Comparison of ENCODE assay signal across 4 fruit fly cellular contexts in genomic region chr3R:23726740-23727139, dm6.
TF ChIP-seq lines count a peak whose summit lies in the region.

No protein-coding gene starts in this region.

TF ChIP-seq in whole organism, adult, 20 proteins besides CTCF, POLR2A, EP300 and RAD21 (continued from another document):
- TF ChIP-seq toe (GFP tag; optimal IDR thresholded peaks at IDR 0.05; lab: Kevin White, UChicago) (peak; percentile 67), cnc (optimal IDR thresholded peaks at IDR 0.05; lab: Kevin White, UChicago) (no peak)

TF ChIP-seq in whole organism, embryonic, 481 proteins besides CTCF, POLR2A, EP300 and RAD21 (continued from another document and continues in another):
- peak; percentile 67 for TF ChIP-seq HHEX (GFP tag; optimal IDR thresholded peaks at IDR 0.05; lab: Kevin White, UChicago)
- peak; percentile 1 for TF ChIP-seq trem (tag; optimal IDR thresholded peaks at IDR 0.05; lab: Kevin White, UChicago)
- TF ChIP-seq CG7963 (GFP tag; IDR thresholded peaks at IDR 0.05; lab: Robert Waterston, UW; ENCODE audit: partially characterized antibody) = no peak
- peak; percentile 55; the same call in 1 of the 2 replicates for TF ChIP-seq CG14667 (GFP tag; IDR thresholded peaks at IDR 0.05; lab: Robert Waterston, UW)
- peak; percentile 1 for TF ChIP-seq luna (GFP tag; optimal IDR thresholded peaks at IDR 0.05; lab: Kevin White, UChicago)
- TF ChIP-seq CG7745 (tag; optimal IDR thresholded peaks at IDR 0.05; lab: Kevin White, UChicago) = no peak
- peak; percentile 51 for TF ChIP-seq CG1603 (tag; optimal IDR thresholded peaks at IDR 0.05; lab: Kevin White, UChicago)
- TF ChIP-seq Eip74EF (GFP tag; optimal IDR thresholded peaks at IDR 0.05; lab: Kevin White, UChicago) = peak in 1 of 2 experiments; percentile 50
- TF ChIP-seq CG12071 (GFP tag; optimal IDR thresholded peaks at IDR 0.05; lab: Kevin White, UChicago) = peak; percentile 60
- TF ChIP-seq CG4424 (GFP tag; optimal IDR thresholded peaks at IDR 0.05; lab: Kevin White, UChicago) = peak; percentile 64
- TF ChIP-seq odd (GFP tag; optimal IDR thresholded peaks at IDR 0.05; lab: Kevin White, UChicago) = peak; percentile 34
- peak; percentile 65 for TF ChIP-seq CG18262 (tag; optimal IDR thresholded peaks at IDR 0.05; lab: Kevin White, UChicago)
- peak; percentile 39 for TF ChIP-seq salm (tag; optimal IDR thresholded peaks at IDR 0.05; lab: Kevin White, UChicago)
- TF ChIP-seq CG8388 (GFP tag; optimal IDR thresholded peaks at IDR 0.05; lab: Kevin White, UChicago) = peak; percentile 31
- TF ChIP-seq gcm2 (GFP tag; optimal IDR thresholded peaks at IDR 0.05; lab: Kevin White, UChicago) = peak; percentile 54
- TF ChIP-seq tap (tag; optimal IDR thresholded peaks at IDR 0.05; lab: Kevin White, UChicago) = peak; percentile 63
- peak; percentile 78 for TF ChIP-seq CG13624 (GFP tag; optimal IDR thresholded peaks at IDR 0.05; lab: Kevin White, UChicago)
- peak; percentile 85; the same call in 1 of the 2 replicates for TF ChIP-seq rib (GFP tag; IDR thresholded peaks at IDR 0.05; lab: Robert Waterston, UW)
- TF ChIP-seq CG7556 (GFP tag; optimal IDR thresholded peaks at IDR 0.05; lab: Kevin White, UChicago) = peak; percentile 82
- peak; percentile 43; the same call in 1 of the 2 replicates for TF ChIP-seq danr (GFP tag; IDR thresholded peaks at IDR 0.05; lab: Robert Waterston, UW)
- peak; percentile 59 for TF ChIP-seq CG1602 (GFP tag; optimal IDR thresholded peaks at IDR 0.05; lab: Kevin White, UChicago)
- peak; percentile 75 for TF ChIP-seq CG17829 (tag; optimal IDR thresholded peaks at IDR 0.05; lab: Kevin White, UChicago)
- no peak for TF ChIP-seq mld (GFP tag; IDR thresholded peaks at IDR 0.05; lab: Robert Waterston, UW; ENCODE audit: partially characterized antibody)
- TF ChIP-seq eyg (GFP tag; optimal IDR thresholded peaks at IDR 0.05; lab: Kevin White, UChicago) = peak; percentile 54
- peak; percentile 93 for TF ChIP-seq CG3281 (GFP tag; optimal IDR thresholded peaks at IDR 0.05; lab: Kevin White, UChicago)
- TF ChIP-seq zen2 (GFP tag; IDR thresholded peaks at IDR 0.05; lab: Robert Waterston, UW; ENCODE audit: partially characterized antibody) = no peak
- peak; percentile 29 for TF ChIP-seq Atf-2 (GFP tag; optimal IDR thresholded peaks at IDR 0.05; lab: Kevin White, UChicago)
- no peak for TF ChIP-seq HmgD (GFP tag; optimal IDR thresholded peaks at IDR 0.05; lab: Kevin White, UChicago)
- TF ChIP-seq CG16863 (GFP tag; optimal IDR thresholded peaks at IDR 0.05; lab: Kevin White, UChicago) = peak; percentile 50
- TF ChIP-seq lbe (GFP tag; optimal IDR thresholded peaks at IDR 0.05; lab: Kevin White, UChicago) = peak; percentile 52
- peak; percentile 93 for TF ChIP-seq Hmr (GFP tag; optimal IDR thresholded peaks at IDR 0.05; lab: Kevin White, UChicago)
- TF ChIP-seq Dip2 (GFP tag; IDR thresholded peaks at IDR 0.05; lab: Robert Waterston, UW) = no peak
- peak; percentile 81 for TF ChIP-seq vfl (GFP tag; optimal IDR thresholded peaks at IDR 0.05; lab: Kevin White, UChicago)
- TF ChIP-seq Xbp1 (GFP tag; optimal IDR thresholded peaks at IDR 0.05; lab: Kevin White, UChicago) = peak; percentile 71
- peak; percentile 56 for TF ChIP-seq Chrac-16 (GFP tag; optimal IDR thresholded peaks at IDR 0.05; lab: Kevin White, UChicago)
- TF ChIP-seq CG12219 (GFP tag; optimal IDR thresholded peaks at IDR 0.05; lab: Kevin White, UChicago) = peak; percentile 57
- TF ChIP-seq mam (GFP tag; optimal IDR thresholded peaks at IDR 0.05; lab: Kevin White, UChicago) = peak; percentile 85
- no peak for TF ChIP-seq da (GFP tag; optimal IDR thresholded peaks at IDR 0.05; lab: Kevin White, UChicago)
- peak; percentile 1 for TF ChIP-seq CG31365 (tag; optimal IDR thresholded peaks at IDR 0.05; lab: Kevin White, UChicago)
- peak; percentile 72 for TF ChIP-seq Asciz (GFP tag; optimal IDR thresholded peaks at IDR 0.05; lab: Kevin White, UChicago)
- peak; percentile 68 for TF ChIP-seq CG4854 (GFP tag; optimal IDR thresholded peaks at IDR 0.05; lab: Kevin White, UChicago)
- no peak for TF ChIP-seq crol (GFP tag; IDR thresholded peaks at IDR 0.05; lab: Robert Waterston, UW)

TF ChIP-seq in whole organism, prepupa, 60 proteins besides CTCF, POLR2A, EP300 and RAD21 (continued from another document):
- TF ChIP-seq Hr38 (GFP tag; optimal IDR thresholded peaks at IDR 0.05; lab: Kevin White, UChicago) (no peak), CG4318 (GFP tag; optimal IDR thresholded peaks at IDR 0.05; lab: Kevin White, UChicago) (peak; percentile 33), spab (GFP tag; optimal IDR thresholded peaks at IDR 0.05; lab: Kevin White, UChicago) (peak; percentile 23), salr (GFP tag; optimal IDR thresholded peaks at IDR 0.05; lab: Kevin White, UChicago) (peak in 1 of 2 experiments; percentile 70), CG31627 (GFP tag; optimal IDR thresholded peaks at IDR 0.05; lab: Kevin White, UChicago) (peak; percentile 58), CG3919 (GFP tag; optimal IDR thresholded peaks at IDR 0.05; lab: Kevin White, UChicago) (peak; percentile 65), CG6792 (GFP tag; optimal IDR thresholded peaks at IDR 0.05; lab: Kevin White, UChicago) (peak; percentile 61), Smox (GFP tag; optimal IDR thresholded peaks at IDR 0.05; lab: Kevin White, UChicago) (peak; percentile 65), ss (GFP tag; optimal IDR thresholded peaks at IDR 0.05; lab: Kevin White, UChicago) (peak in 1 of 2 experiments; percentile 49), CG10631 (GFP tag; optimal IDR thresholded peaks at IDR 0.05; lab: Kevin White, UChicago) (peak; percentile 60), Sox15 (GFP tag; optimal IDR thresholded peaks at IDR 0.05; lab: Kevin White, UChicago) (peak; percentile 43), CG16779 (tag; optimal IDR thresholded peaks at IDR 0.05; lab: Kevin White, UChicago) (peak; percentile 4), esn (GFP tag; optimal IDR thresholded peaks at IDR 0.05; lab: Kevin White, UChicago) (peak; percentile 78), CG10669 (GFP tag; optimal IDR thresholded peaks at IDR 0.05; lab: Kevin White, UChicago) (peak; percentile 55), fd59A (GFP tag; optimal IDR thresholded peaks at IDR 0.05; lab: Kevin White, UChicago) (peak; percentile 20), CG9139 (GFP tag; optimal IDR thresholded peaks at IDR 0.05; lab: Kevin White, UChicago) (no peak), Sox14 (GFP tag; optimal IDR thresholded peaks at IDR 0.05; lab: Kevin White, UChicago) (peak; percentile 66), Eip93F (GFP tag; optimal IDR thresholded peaks at IDR 0.05; lab: Kevin White, UChicago) (no peak), CG6808 (GFP tag; optimal IDR thresholded peaks at IDR 0.05; lab: Kevin White, UChicago) (peak; percentile 61), fd85E (GFP tag; optimal IDR thresholded peaks at IDR 0.05; lab: Kevin White, UChicago) (peak; percentile 20), CG6276 (GFP tag; optimal IDR thresholded peaks at IDR 0.05; lab: Kevin White, UChicago) (peak; percentile 75), CG11762 (GFP tag; optimal IDR thresholded peaks at IDR 0.05; lab: Kevin White, UChicago; ENCODE audit: insufficient read depth) (peak; percentile 5), CG6854 (GFP tag; optimal IDR thresholded peaks at IDR 0.05; lab: Kevin White, UChicago) (no peak), acj6 (GFP tag; optimal IDR thresholded peaks at IDR 0.05; lab: Kevin White, UChicago) (peak; percentile 63), fkh (GFP tag; optimal IDR thresholded peaks at IDR 0.05; lab: Kevin White, UChicago) (peak; percentile 54), Lpt (GFP tag; optimal IDR thresholded peaks at IDR 0.05; lab: Kevin White, UChicago) (peak; percentile 47), Gug (GFP tag; IDR thresholded peaks at IDR 0.05; lab: Robert Waterston, UW) (peak; percentile 81), Ets96B (tag; optimal IDR thresholded peaks at IDR 0.05; lab: Kevin White, UChicago) (peak; percentile 62), CG32006 (GFP tag; optimal IDR thresholded peaks at IDR 0.05; lab: Kevin White, UChicago) (peak; percentile 84), svp (GFP tag; lab: Kevin White, UChicago) (peak; percentile 84), CG1621 (tag; optimal IDR thresholded peaks at IDR 0.05; lab: Kevin White, UChicago) (peak; percentile 16), CG11902 (GFP tag; optimal IDR thresholded peaks at IDR 0.05; lab: Kevin White, UChicago) (peak; percentile 33), CG15336 (GFP tag; IDR thresholded peaks at IDR 0.05; lab: Robert Waterston, UW) (peak; percentile 85), Eip78C (GFP tag; lab: Kevin White, UChicago) (peak; percentile 93), Hr39 (GFP tag; optimal IDR thresholded peaks at IDR 0.05; lab: Kevin White, UChicago) (peak; percentile 65), net (GFP tag; optimal IDR thresholded peaks at IDR 0.05; lab: Kevin White, UChicago) (peak; percentile 79), CG34406 (GFP tag; optimal IDR thresholded peaks at IDR 0.05; lab: Kevin White, UChicago) (peak; percentile 61), dac (GFP tag; optimal IDR thresholded peaks at IDR 0.05; lab: Kevin White, UChicago) (peak; percentile 8), CG8319 (GFP tag; optimal IDR thresholded peaks at IDR 0.05; lab: Kevin White, UChicago) (peak; percentile 43), topi (GFP tag; optimal IDR thresholded peaks at IDR 0.05; lab: Kevin White, UChicago) (peak; percentile 62), CG6163 (GFP tag; IDR thresholded peaks at IDR 0.05; lab: Robert Waterston, UW) (peak; percentile 78)

TF ChIP-seq in whole organism, wandering third instar larva, 38 proteins besides CTCF, POLR2A, EP300 and RAD21 (continued from another document):
- TF ChIP-seq Dfd (GFP tag; optimal IDR thresholded peaks at IDR 0.05; lab: Kevin White, UChicago) = no peak
- peak; percentile 26 for TF ChIP-seq woc (GFP tag; optimal IDR thresholded peaks at IDR 0.05; lab: Kevin White, UChicago)
- TF ChIP-seq OdsH (GFP tag; optimal IDR thresholded peaks at IDR 0.05; lab: Kevin White, UChicago) = peak; percentile 83
- peak; percentile 68 for TF ChIP-seq ey (GFP tag; optimal IDR thresholded peaks at IDR 0.05; lab: Kevin White, UChicago)
- TF ChIP-seq Sp1 (GFP tag; optimal IDR thresholded peaks at IDR 0.05; lab: Kevin White, UChicago) = peak; percentile 57
- peak; percentile 8 for TF ChIP-seq Rel (GFP tag; optimal IDR thresholded peaks at IDR 0.05; lab: Kevin White, UChicago)
- TF ChIP-seq Rel (tag; optimal IDR thresholded peaks at IDR 0.05; lab: Kevin White, UChicago) = no peak
